Fruit fly (Drosophila melanogaster) whole organism, embryonic: ENCODE measurements around the gene CG33158.

Experiments used
- CG10462 ChIP-seq: fragments of 200-800 bp; sonication (Bioruptor generic); optimal IDR thresholded peaks from 2 replicates; lab custom pipeline; 2016; ENCODE audit warnings: missing biosample characterization, missing genetic modification characterization
- CG12219 ChIP-seq: fragments of 200-800 bp; sonication (Bioruptor generic); optimal IDR thresholded peaks from 3 replicates; lab custom pipeline; 2018; ENCODE audit warnings: missing biosample characterization, mild to moderate bottlenecking, missing genetic modification characterization
- CG13287 ChIP-seq: fragments of 200-800 bp; sonication (Bioruptor generic); IDR thresholded peaks from 2 replicates; pipeline ENCODE4 v1.3.6; 2022; ENCODE audit warnings: missing biosample characterization, missing genetic modification characterization; ENCODE audit not compliant: partially characterized antibody
- CG15073 ChIP-seq: fragments of 200-800 bp; sonication (Bioruptor generic); optimal IDR thresholded peaks from 2 replicates; lab custom pipeline; 2016; ENCODE audit warnings: missing biosample characterization, missing genetic modification characterization
- CG15269 ChIP-seq: fragments of 200-800 bp; sonication (Bioruptor generic); optimal IDR thresholded peaks from 2 replicates; lab custom pipeline; 2018; ENCODE audit warnings: missing biosample characterization, mild to moderate bottlenecking, missing genetic modification characterization, moderate library complexity
- CG1529 ChIP-seq: fragments of 200-800 bp; sonication (Bioruptor generic); optimal IDR thresholded peaks from 3 replicates; lab custom pipeline; 2018; ENCODE audit warnings: missing biosample characterization, missing genetic modification characterization
- CG1647 ChIP-seq: fragments of 200-800 bp; sonication (Bioruptor generic); optimal IDR thresholded peaks from 3 replicates; lab custom pipeline; 2016; ENCODE audit warnings: missing biosample characterization, missing genetic modification characterization
- CG17328 ChIP-seq: fragments of 200-800 bp; sonication (Bioruptor generic); IDR thresholded peaks from 2 replicates; pipeline ENCODE4 v1.3.6; 2022; ENCODE audit warnings: missing biosample characterization, missing genetic modification characterization
- CG18619 ChIP-seq: fragments of 200-800 bp; sonication (Bioruptor generic); optimal IDR thresholded peaks from 3 replicates; lab custom pipeline; 2017; ENCODE audit warnings: missing biosample characterization, mild to moderate bottlenecking, missing genetic modification characterization
- CG2129 ChIP-seq: fragments of 200-800 bp; sonication (Bioruptor generic); IDR thresholded peaks from 2 replicates; pipeline ENCODE4 v1.3.6; 2022; ENCODE audit warnings: missing biosample characterization, missing genetic modification characterization; ENCODE audit not compliant: partially characterized antibody
- CG2875 ChIP-seq: fragments of 200-800 bp; sonication (Bioruptor generic); optimal IDR thresholded peaks from 2 replicates; lab custom pipeline; 2017; ENCODE audit warnings: missing biosample characterization, mild to moderate bottlenecking, missing genetic modification characterization, missing genetic modification reagents
- CG34376 ChIP-seq: fragments of 200-800 bp; sonication (Bioruptor generic); optimal IDR thresholded peaks from 2 replicates; lab custom pipeline; 2018; ENCODE audit warnings: missing biosample characterization, mild to moderate bottlenecking, missing genetic modification characterization
- CG4404 ChIP-seq: fragments of 200-800 bp; sonication (Bioruptor generic); IDR thresholded peaks from 2 replicates; pipeline ENCODE4 v1.3.6; 2022; ENCODE audit warnings: missing biosample characterization, missing genetic modification characterization
- CG6175 ChIP-seq: fragments of 200-800 bp; sonication (Bioruptor generic); IDR thresholded peaks from 3 replicates; pipeline ENCODE4 v1.3.6; 2022; ENCODE audit warnings: missing biosample characterization, missing genetic modification characterization
- CG6654 ChIP-seq: fragments of 200-800 bp; sonication (Bioruptor generic); optimal IDR thresholded peaks from 2 replicates; lab custom pipeline; 2017; ENCODE audit warnings: missing biosample characterization, mild to moderate bottlenecking, missing genetic modification characterization
- CG6683 ChIP-seq: fragments of 200-800 bp; sonication (Bioruptor generic); optimal IDR thresholded peaks from 2 replicates; lab custom pipeline; 2017; ENCODE audit warnings: missing biosample characterization, mild to moderate bottlenecking, missing genetic modification characterization, missing genetic modification reagents
- CG6813 ChIP-seq: fragments of 200-800 bp; sonication (Bioruptor generic); optimal IDR thresholded peaks from 2 replicates; lab custom pipeline; 2017; ENCODE audit warnings: missing biosample characterization, missing genetic modification characterization, mild to moderate bottlenecking, moderate library complexity, missing genetic modification reagents
- CG7556 ChIP-seq: fragments of 200-800 bp; sonication (Bioruptor generic); optimal IDR thresholded peaks from 2 replicates; lab custom pipeline; 2017; ENCODE audit warnings: missing biosample characterization, mild to moderate bottlenecking, missing genetic modification characterization
- CG7786 ChIP-seq: fragments of 200-800 bp; sonication (Bioruptor generic); optimal IDR thresholded peaks from 2 replicates; lab custom pipeline; 2016; ENCODE audit warnings: missing biosample characterization, missing genetic modification characterization
- CG7839 ChIP-seq: fragments of 200-800 bp; sonication (Bioruptor generic); optimal IDR thresholded peaks from 3 replicates; lab custom pipeline; 2018; ENCODE audit warnings: missing biosample characterization, mild to moderate bottlenecking, missing genetic modification characterization, moderate library complexity
- CG8281 ChIP-seq: fragments of 200-800 bp; sonication (Bioruptor generic); optimal IDR thresholded peaks from 2 replicates; lab custom pipeline; 2018; ENCODE audit warnings: missing biosample characterization, mild to moderate bottlenecking, missing genetic modification characterization, moderate library complexity
- CG8944 ChIP-seq: fragments of 200-800 bp; sonication (Bioruptor generic); optimal IDR thresholded peaks from 3 replicates; lab custom pipeline; 2016; ENCODE audit warnings: missing biosample characterization, missing genetic modification characterization
- D ChIP-seq, 2 experiments: fragments of 200-800 bp in 1 of 2; fragments of >200 bp in 1 of 2; sonication (Bioruptor generic) in 1 of 2; optimal IDR thresholded peaks; 2 replicates in 1 of 2; 3 replicates in 1 of 2; lab custom pipeline; 2017; ENCODE audit warnings: mild to moderate bottlenecking in 1 of 2, missing biosample characterization in 1 of 2, missing genetic modification characterization in 1 of 2, missing genetic modification reagents in 1 of 2
- D19A ChIP-seq: fragments of 200-800 bp; optimal IDR thresholded peaks from 3 replicates; lab custom pipeline; 2019; ENCODE audit warnings: missing biosample characterization, mild to moderate bottlenecking, missing genetic modification characterization, moderate library complexity
- Dek ChIP-seq: fragments of 200-800 bp; sonication (Bioruptor generic); optimal IDR thresholded peaks from 3 replicates; lab custom pipeline; 2019; ENCODE audit warnings: missing biosample characterization, mild to moderate bottlenecking, missing genetic modification characterization, moderate library complexity
- Doc3 ChIP-seq: fragments of 200-800 bp; sonication (Bioruptor generic); IDR thresholded peaks from 3 replicates; pipeline ENCODE4 v1.3.6; 2022; ENCODE audit warnings: missing biosample characterization, missing genetic modification characterization; ENCODE audit not compliant: partially characterized antibody
- Eip74EF ChIP-seq, 2 experiments: fragments of 200-800 bp in 1 of 2; fragments of >200 bp in 1 of 2; sonication (Bioruptor generic) in 1 of 2; optimal IDR thresholded peaks; 2 replicates each; lab custom pipeline; 2017 to 2019; ENCODE audit warnings: missing biosample characterization in 2 of 2, missing genetic modification characterization in 2 of 2, mild to moderate bottlenecking in 1 of 2, moderate library complexity in 1 of 2
- HmgZ ChIP-seq: fragments of 200-800 bp; sonication (Bioruptor generic); optimal IDR thresholded peaks from 2 replicates; lab custom pipeline; 2018; ENCODE audit warnings: missing biosample characterization, mild to moderate bottlenecking, missing genetic modification characterization
- Jarid2 ChIP-seq: fragments of 200-800 bp; sonication (Bioruptor generic); optimal IDR thresholded peaks from 3 replicates; lab custom pipeline; 2017; ENCODE audit warnings: mild to moderate bottlenecking, missing biosample characterization, missing genetic modification reagents, missing genetic modification characterization
- Meics ChIP-seq: fragments of 200-800 bp; sonication (Bioruptor generic); optimal IDR thresholded peaks from 2 replicates; lab custom pipeline; 2017; ENCODE audit warnings: missing biosample characterization, mild to moderate bottlenecking, missing genetic modification characterization
- Nf-YB ChIP-seq: fragments of 200-800 bp; sonication (Bioruptor generic); optimal IDR thresholded peaks from 3 replicates; lab custom pipeline; 2019; ENCODE audit warnings: missing biosample characterization, mild to moderate bottlenecking, missing genetic modification characterization, moderate library complexity
- Six4 ChIP-seq: fragments of 200-800 bp; sonication (Bioruptor generic); optimal IDR thresholded peaks from 2 replicates; lab custom pipeline; 2016; ENCODE audit warnings: missing biosample characterization, missing genetic modification characterization
- Tbp ChIP-seq: fragments of >200 bp; optimal IDR thresholded peaks from 2 replicates; lab custom pipeline; 2018; ENCODE audit warnings: missing biosample characterization, missing genetic modification characterization
- ab ChIP-seq: fragments of 200-800 bp; sonication (Bioruptor generic); optimal IDR thresholded peaks from 2 replicates; lab custom pipeline; 2016; ENCODE audit warnings: missing biosample characterization, missing genetic modification characterization
- cato ChIP-seq: fragments of 200-800 bp; sonication (Bioruptor generic); optimal IDR thresholded peaks from 2 replicates; lab custom pipeline; 2016; ENCODE audit warnings: missing biosample characterization, missing genetic modification characterization, borderline replicate concordance
- crp ChIP-seq, 2 experiments: fragments of 200-800 bp; sonication (Bioruptor generic); optimal IDR thresholded peaks; 2 replicates in 1 of 2; 3 replicates in 1 of 2; lab custom pipeline; 2017; ENCODE audit warnings: missing biosample characterization in 2 of 2, missing genetic modification characterization in 2 of 2, mild to moderate bottlenecking in 1 of 2, moderate library complexity in 1 of 2
- dan ChIP-seq: fragments of 200-800 bp; sonication (Bioruptor generic); IDR thresholded peaks from 2 replicates; pipeline ENCODE4 v1.3.6; 2022; ENCODE audit warnings: missing biosample characterization, missing genetic modification characterization
- fd102C ChIP-seq: fragments of 200-800 bp; sonication (Bioruptor generic); optimal IDR thresholded peaks from 2 replicates; lab custom pipeline; 2018; ENCODE audit warnings: missing biosample characterization, mild to moderate bottlenecking, missing genetic modification characterization, moderate library complexity
- gsb-n ChIP-seq: fragments of 200-800 bp; sonication (Bioruptor generic); optimal IDR thresholded peaks from 3 replicates; lab custom pipeline; 2018; ENCODE audit warnings: missing biosample characterization, mild to moderate bottlenecking, missing genetic modification characterization
- pfk ChIP-seq: fragments of 200-800 bp; sonication (Bioruptor generic); optimal IDR thresholded peaks from 2 replicates; lab custom pipeline; 2018; ENCODE audit warnings: missing biosample characterization, mild to moderate bottlenecking, missing genetic modification characterization, moderate library complexity
- run ChIP-seq: fragments of 200-800 bp; sonication (Bioruptor generic); optimal IDR thresholded peaks from 3 replicates; lab custom pipeline; 2018; ENCODE audit warnings: missing biosample characterization, mild to moderate bottlenecking, missing genetic modification characterization
- salm ChIP-seq: fragments of 200-800 bp; sonication (Bioruptor generic); optimal IDR thresholded peaks from 2 replicates; lab custom pipeline; 2018; ENCODE audit warnings: missing biosample characterization, mild to moderate bottlenecking, missing genetic modification characterization
- sens-2 ChIP-seq: fragments of 200-800 bp; sonication (Bioruptor generic); IDR thresholded peaks from 2 replicates; pipeline ENCODE4 v1.3.6; 2022; ENCODE audit warnings: missing biosample characterization, missing genetic modification characterization
- slp2 ChIP-seq: fragments of 200-800 bp; sonication (Bioruptor generic); optimal IDR thresholded peaks from 2 replicates; lab custom pipeline; 2016; ENCODE audit warnings: missing biosample characterization, missing genetic modification characterization
- stwl ChIP-seq: fragments of 200-800 bp; sonication (Bioruptor generic); optimal IDR thresholded peaks from 3 replicates; lab custom pipeline; 2018; ENCODE audit warnings: missing biosample characterization, mild to moderate bottlenecking, missing genetic modification characterization, moderate library complexity
- trh ChIP-seq: fragments of 200-800 bp; sonication (Bioruptor generic); optimal IDR thresholded peaks from 2 replicates; lab custom pipeline; 2016; ENCODE audit warnings: missing biosample characterization, missing genetic modification characterization

The CG33158 gene

DNA sequence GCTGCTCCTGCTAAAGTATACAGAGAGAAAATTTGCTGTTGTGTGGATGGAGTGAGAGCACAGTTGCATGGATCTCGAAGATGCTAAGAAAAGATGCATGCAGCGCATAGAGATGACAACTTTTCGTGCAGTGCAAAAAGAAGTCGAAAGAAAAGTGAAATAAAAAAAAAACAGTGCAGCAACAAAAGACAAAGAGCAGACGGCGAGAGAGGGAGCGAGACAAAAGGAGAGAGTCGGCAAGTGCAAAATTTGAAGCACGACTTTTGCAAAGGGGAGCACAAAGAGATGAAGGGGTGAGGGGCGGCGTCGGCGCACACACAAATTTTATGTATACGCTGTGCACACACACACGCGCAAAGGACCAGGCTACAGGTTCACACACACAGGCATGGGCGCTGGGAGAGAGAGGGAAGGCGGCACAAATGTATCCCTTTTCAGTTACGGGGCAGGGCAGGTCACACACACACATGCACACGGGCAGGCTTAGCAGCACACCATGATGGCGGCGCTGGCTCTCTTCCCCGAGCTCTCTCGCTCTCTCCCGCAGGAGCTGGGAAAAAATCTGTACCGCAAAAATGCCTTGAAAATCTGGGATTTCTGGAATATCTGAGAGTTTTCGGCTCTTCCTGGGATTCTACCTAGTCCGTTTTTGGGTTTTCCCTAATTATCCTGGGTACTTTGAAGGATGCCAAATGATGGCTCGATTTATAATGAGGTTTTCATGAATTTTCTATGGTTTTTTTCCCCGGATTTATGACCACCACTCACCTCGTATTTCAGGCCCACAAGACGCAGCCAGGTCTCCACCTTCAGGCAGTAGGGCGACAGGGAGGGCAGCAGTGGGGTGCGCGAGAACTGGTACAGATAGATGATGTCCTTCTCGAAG, 8.9 kb upstream of the CG33158 start (continued):
- TF ChIP-seq CG6654 (no peak), D19A (tag; lab: Kevin White, UChicago) (no peak), sens-2 (GFP tag; lab: Robert Waterston, UW) (no peak), CG2875 (no peak), CG8944 (no peak), ab (GFP tag; lab: Kevin White, UChicago) (no peak)

DNA sequence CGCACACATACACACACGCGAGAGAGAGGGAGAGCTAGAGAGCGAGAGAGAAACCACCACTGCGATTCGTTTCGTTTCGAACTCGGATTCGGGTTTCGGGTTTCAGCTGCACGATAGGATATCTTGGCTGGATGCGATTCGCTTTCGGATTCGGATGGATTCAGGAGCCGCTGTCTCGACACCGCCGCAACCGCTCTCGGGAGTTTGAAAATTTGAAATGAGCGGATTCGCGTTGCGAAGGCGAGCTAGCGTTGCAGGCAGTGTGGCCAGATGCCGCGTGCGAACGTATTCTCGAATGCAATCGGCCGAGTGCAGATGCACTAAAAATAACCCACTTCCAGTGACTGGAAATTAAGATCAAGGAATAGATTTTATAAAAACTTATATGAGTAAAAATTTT, 7.8 kb upstream of the CG33158 start, which contains the start of gene fax:
Gene fax (minus strand): TSS at position 263 of the 400 bp plus-strand sequence.
- TF ChIP-seq salm (tag; lab: Kevin White, UChicago) (no peak), Tbp (GFP tag; lab: Kevin White, UChicago) (no peak), CG7839 (no peak), CG4404 (GFP tag; lab: Robert Waterston, UW) (no peak), CG1529 (GFP tag; lab: Kevin White, UChicago) (no peak), gsb-n (tag; lab: Kevin White, UChicago) (peak; percentile 75), Jarid2 (no peak), CG13287 (GFP tag; lab: Robert Waterston, UW) (peak; percentile 30; the same call in 1 of the 2 replicates), CG6175 (GFP tag; lab: Robert Waterston, UW) (peak; percentile 86), Dek (tag; lab: Kevin White, UChicago) (no peak), Nf-YB (peak; percentile 39), CG8281 (no peak), stwl (tag; lab: Kevin White, UChicago) (peak; percentile 63), crp (GFP tag; optimal IDR thresholded peaks at IDR 0.05; lab: Kevin White, UChicago) (no peak), CG15269 (tag; lab: Kevin White, UChicago) (peak; percentile 18), CG1647 (GFP tag; lab: Kevin White, UChicago) (no peak), CG12219 (GFP tag; lab: Kevin White, UChicago) (peak; percentile 8), CG2129 (no peak), Meics (GFP tag; lab: Kevin White, UChicago) (no peak), Six4 (GFP tag; lab: Kevin White, UChicago) (peak; percentile 58), CG15073 (GFP tag; lab: Kevin White, UChicago) (no peak), D (optimal IDR thresholded peaks at IDR 0.05; lab: Kevin White, UChicago) (no peak), D (GFP tag; optimal IDR thresholded peaks at IDR 0.05; lab: Kevin White, UChicago) (no peak), fd102C (GFP tag; lab: Kevin White, UChicago) (peak; percentile 25), CG17328 (peak; percentile 35; the same call in 1 of the 2 replicates), HmgZ (tag; lab: Kevin White, UChicago) (no peak), CG6813 (no peak), cato (no peak), dan (GFP tag; lab: Robert Waterston, UW) (no peak), CG34376 (peak; percentile 45), Eip74EF (GFP tag; optimal IDR thresholded peaks at IDR 0.05; lab: Kevin White, UChicago) (peak in 1 of 2 experiments; percentile 27), CG7556 (GFP tag; lab: Kevin White, UChicago) (no peak), CG18619 (GFP tag; lab: Kevin White, UChicago) (peak; percentile 2), Doc3 (GFP tag; lab: Robert Waterston, UW) (no peak), pfk (peak; percentile 12), CG10462 (GFP tag; lab: Kevin White, UChicago) (no peak), CG6683 (GFP tag; lab: Kevin White, UChicago) (no peak), run (tag; lab: Kevin White, UChicago) (peak; percentile 12), trh (GFP tag; lab: Kevin White, UChicago) (no peak), CG7786 (no peak), slp2 (GFP tag; lab: Kevin White, UChicago) (no peak)
